Worm (Caenorhabditis elegans): ENCODE data around the gene zfp-1.

Gene zfp-1

ce11 chrIII:8782080-8782479 is 9.3 kb upstream of the zfp-1 start:
- TF ChIP-seq lin-13 (GFP tag; optimal IDR thresholded peaks at IDR 0.05): no peak
- TF ChIP-seq unc-62 (GFP tag; optimal IDR thresholded peaks at IDR 0.05): no peak
- TF ChIP-seq F13H6.1 (tag; optimal IDR thresholded peaks at IDR 0.05): peak; percentile 38
- peak; percentile 9 for TF ChIP-seq unc-55 (GFP tag; optimal IDR thresholded peaks at IDR 0.05)
- peak; percentile 36 for TF ChIP-seq nhr-129 (tag; optimal IDR thresholded peaks at IDR 0.05)
- TF ChIP-seq lsy-2 (tag; optimal IDR thresholded peaks at IDR 0.05): peak in 1 of 2 experiments; percentile 31
- peak; percentile 22 for TF ChIP-seq C34F6.9 (tag; optimal IDR thresholded peaks at IDR 0.05)
- no peak for TF ChIP-seq sem-4 (tag; optimal IDR thresholded peaks at IDR 0.05)
- no peak for TF ChIP-seq ztf-11 (tag; optimal IDR thresholded peaks at IDR 0.05)
- TF ChIP-seq mdl-1 (tag; optimal IDR thresholded peaks at IDR 0.05): peak in 1 of 2 experiments; percentile 15

DNA sequence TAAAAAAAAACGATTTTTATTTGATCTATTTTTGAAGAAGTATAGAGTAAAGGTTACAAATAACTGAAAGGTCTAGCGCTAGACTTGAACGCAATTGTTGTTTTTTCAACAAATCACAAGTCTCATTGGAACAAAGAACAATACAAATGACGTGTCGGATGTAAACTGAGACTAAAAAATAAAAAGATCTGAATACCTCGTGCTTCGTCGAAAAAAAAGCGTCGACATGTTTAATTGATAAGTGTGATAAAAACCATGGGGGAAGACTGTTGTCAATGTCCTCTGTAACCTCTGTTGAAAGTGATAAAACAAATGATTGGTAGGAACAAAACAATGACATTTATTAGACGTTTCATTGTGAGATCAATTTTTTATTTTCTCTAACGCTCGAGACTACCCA is 8.6 kb upstream of the zfp-1 start:
- TF ChIP-seq fos-1 (tag; optimal IDR thresholded peaks at IDR 0.05) (peak; percentile 60), lin-39 (tag; optimal IDR thresholded peaks at IDR 0.05) (no peak), ceh-82 (tag; optimal IDR thresholded peaks at IDR 0.05) (no peak), snpc-4 (tag; optimal IDR thresholded peaks at IDR 0.05) (no peak), mab-5 (tag; optimal IDR thresholded peaks at IDR 0.05) (no peak), sma-9 (GFP tag; optimal IDR thresholded peaks at IDR 0.05) (peak; percentile 67), sma-9 (tag; optimal IDR thresholded peaks at IDR 0.05) (no peak), aly-2 (tag; optimal IDR thresholded peaks at IDR 0.05) (no peak), unc-62 (GFP tag; optimal IDR thresholded peaks at IDR 0.05) (no peak), nhr-6 (tag; optimal IDR thresholded peaks at IDR 0.05) (no peak), egl-27 (tag; optimal IDR thresholded peaks at IDR 0.05) (no peak), gmeb-1 (tag; optimal IDR thresholded peaks at IDR 0.05) (no peak), C34F6.9 (tag; optimal IDR thresholded peaks at IDR 0.05) (no peak), ztf-11 (tag; optimal IDR thresholded peaks at IDR 0.05) (no peak), nhr-12 (tag; optimal IDR thresholded peaks at IDR 0.05) (no peak), ZK546.5 (tag; optimal IDR thresholded peaks at IDR 0.05) (no peak), nhr-237 (tag; optimal IDR thresholded peaks at IDR 0.05) (no peak), lin-13 (GFP tag; optimal IDR thresholded peaks at IDR 0.05) (no peak), blmp-1 (tag; optimal IDR thresholded peaks at IDR 0.05; ENCODE audit: insufficient read depth) (no peak), zag-1 (tag; optimal IDR thresholded peaks at IDR 0.05) (no peak), sem-4 (tag; optimal IDR thresholded peaks at IDR 0.05) (no peak), lin-11 (tag; optimal IDR thresholded peaks at IDR 0.05) (no peak), lsy-2 (tag; optimal IDR thresholded peaks at IDR 0.05) (peak in 1 of 2 experiments; percentile 4), sma-3 (GFP tag; optimal IDR thresholded peaks at IDR 0.05) (no peak), nhr-25 (tag; optimal IDR thresholded peaks at IDR 0.05) (peak; percentile 51), alr-1 (tag; optimal IDR thresholded peaks at IDR 0.05) (no peak), ama-1 (optimal IDR thresholded peaks at IDR 0.05) (no peak), nhr-77 (tag; optimal IDR thresholded peaks at IDR 0.05) (no peak), dmd-4 (tag; optimal IDR thresholded peaks at IDR 0.05) (no peak), nhr-21 (tag; optimal IDR thresholded peaks at IDR 0.05) (no peak), unc-55 (GFP tag; optimal IDR thresholded peaks at IDR 0.05) (no peak), nhr-129 (tag; optimal IDR thresholded peaks at IDR 0.05) (peak; percentile 47), elt-3 (tag; optimal IDR thresholded peaks at IDR 0.05) (no peak), mbf-1 (tag; optimal IDR thresholded peaks at IDR 0.05) (no peak), mdl-1 (tag; optimal IDR thresholded peaks at IDR 0.05) (no peak), nhr-23 (tag; optimal IDR thresholded peaks at IDR 0.05) (no peak), Y55F3AM.14 (GFP tag; optimal IDR thresholded peaks at IDR 0.05) (no peak), elt-1 (tag; optimal IDR thresholded peaks at IDR 0.05) (no peak), F13H6.1 (tag; optimal IDR thresholded peaks at IDR 0.05) (peak; percentile 10), unc-39 (tag; optimal IDR thresholded peaks at IDR 0.05) (no peak), R02D3.7 (tag; optimal IDR thresholded peaks at IDR 0.05) (no peak), ztf-1 (GFP tag; conservative IDR thresholded peaks at IDR 0.05) (no peak), crh-2 (tag; optimal IDR thresholded peaks at IDR 0.05) (peak; percentile 67), peb-1 (tag; optimal IDR thresholded peaks at IDR 0.05) (no peak), skn-1 (tag; optimal IDR thresholded peaks at IDR 0.05) (peak; percentile 7), ztf-4 (tag; optimal IDR thresholded peaks at IDR 0.05) (no peak), nhr-11 (tag; optimal IDR thresholded peaks at IDR 0.05) (no peak), nhr-10 (tag; optimal IDR thresholded peaks at IDR 0.05) (no peak), ceh-16 (tag; optimal IDR thresholded peaks at IDR 0.05) (no peak)
